Worm (Caenorhabditis elegans) whole organism, L1 larva: ENCODE data around the gene zyg-1.

ENCODE experiments used
- C16A3.4 ChIP-seq: fragments of 150-350 bp; optimal IDR thresholded peaks from 2 replicates; lab custom pipeline; 2014; ENCODE audit warnings: missing biosample characterization, missing genetic modification characterization
- C34B4.2 ChIP-seq: sonication (generic microtip); optimal IDR thresholded peaks from 2 replicates; lab custom pipeline; 2017; ENCODE audit warnings: mild to moderate bottlenecking, missing genetic modification characterization, missing compliant biosample characterization
- F16B12.6 ChIP-seq: fragments of 150-350 bp; optimal IDR thresholded peaks from 2 replicates; lab custom pipeline; 2014; ENCODE audit warnings: missing biosample characterization, missing genetic modification characterization
- aha-1 ChIP-seq: fragments of 150-350 bp; optimal IDR thresholded peaks from 2 replicates; lab custom pipeline; 2014; ENCODE audit warnings: missing biosample characterization, missing genetic modification characterization
- aly-2 ChIP-seq: fragments of 150-350 bp; optimal IDR thresholded peaks from 2 replicates; lab custom pipeline; 2014; ENCODE audit warnings: missing biosample characterization, missing genetic modification characterization
- blmp-1 ChIP-seq: fragments of 150-350 bp; optimal IDR thresholded peaks from 2 replicates; lab custom pipeline; 2014; ENCODE audit warnings: missing biosample characterization, missing genetic modification characterization
- ceh-63 ChIP-seq: fragments of 200-800 bp; sonication (Bioruptor generic); optimal IDR thresholded peaks from 2 replicates; lab custom pipeline; 2018; ENCODE audit warnings: mild to moderate bottlenecking, missing genetic modification characterization, missing compliant biosample characterization
- dpl-1 ChIP-seq, 3 experiments: fragments of 150-350 bp in 2 of 3; sonication (generic microtip) in 1 of 3; optimal IDR thresholded peaks; 2 replicates each; lab custom pipeline; 2014 to 2017; ENCODE audit warnings: missing biosample characterization in 3 of 3, missing genetic modification characterization in 3 of 3, missing genetic modification reagents in 3 of 3
- dsc-1 ChIP-seq: sonication (generic microtip); optimal IDR thresholded peaks from 2 replicates; lab custom pipeline; 2016; ENCODE audit warnings: mild to moderate bottlenecking, missing genetic modification characterization, missing compliant biosample characterization
- efl-1 ChIP-seq, 4 experiments: fragments of 150-350 bp; optimal IDR thresholded peaks in 3 of 4; peaks in 1 of 4; 1 replicate in 1 of 4; 2 replicates in 3 of 4; lab custom pipeline; 2014; ENCODE audit warnings: missing biosample characterization in 2 of 4, missing genetic modification characterization in 2 of 4, missing genetic modification reagents in 2 of 4
- egl-13 ChIP-seq: sonication (generic microtip); optimal IDR thresholded peaks from 2 replicates; lab custom pipeline; 2016; ENCODE audit warnings: missing genotype, missing genetic modification reagents, missing genetic modification characterization, missing compliant biosample characterization
- egl-27 ChIP-seq, 2 experiments: fragments of 150-350 bp in 1 of 2; sonication (generic microtip); optimal IDR thresholded peaks; 3 replicates each; lab custom pipeline; 2017 to 2018; ENCODE audit warnings: missing biosample characterization in 2 of 2, missing genetic modification characterization in 2 of 2, missing genetic modification reagents in 2 of 2
- elt-2 ChIP-seq: sonication (generic microtip); optimal IDR thresholded peaks from 2 replicates; lab custom pipeline; 2016; ENCODE audit warnings: missing genetic modification characterization, mild to moderate bottlenecking, inconsistent platforms, missing compliant biosample characterization, missing genetic modification reagents
- fkh-10 ChIP-seq: sonication (generic microtip); optimal IDR thresholded peaks from 2 replicates; lab custom pipeline; 2017; ENCODE audit warnings: missing biosample characterization, missing genetic modification reagents, missing genetic modification characterization
- fkh-8 ChIP-seq: sonication (generic microtip); optimal IDR thresholded peaks from 2 replicates; lab custom pipeline; 2016; ENCODE audit warnings: mild to moderate bottlenecking, missing genetic modification characterization, missing compliant biosample characterization
- grh-1 ChIP-seq: fragments of 200-800 bp; sonication (Bioruptor generic); IDR thresholded peaks from 2 replicates; pipeline ENCODE4 v1.3.6; 2022; ENCODE audit warnings: missing genetic modification reagents, missing genetic modification characterization, missing compliant biosample characterization
- hlh-17 ChIP-seq: fragments of 200-800 bp; sonication (Bioruptor generic); optimal IDR thresholded peaks from 2 replicates; lab custom pipeline; 2018; ENCODE audit warnings: missing genetic modification characterization, mild to moderate bottlenecking, missing compliant biosample characterization, moderate library complexity, borderline replicate concordance
- irx-1 ChIP-seq: sonication (generic microtip); optimal IDR thresholded peaks from 2 replicates; lab custom pipeline; 2016; ENCODE audit warnings: missing genetic modification characterization, missing compliant biosample characterization
- jun-1 ChIP-seq: fragments of 150-350 bp; optimal IDR thresholded peaks from 2 replicates; lab custom pipeline; 2014; ENCODE audit warnings: missing biosample characterization, missing genetic modification reagents, missing genetic modification characterization
- lin-13 ChIP-seq: fragments of 150-350 bp; optimal IDR thresholded peaks from 2 replicates; lab custom pipeline; 2014; ENCODE audit warnings: missing biosample characterization, missing genetic modification reagents, missing genetic modification characterization
- lin-14 ChIP-seq: fragments of 200-800 bp; sonication (Bioruptor generic); optimal IDR thresholded peaks from 2 replicates; lab custom pipeline; 2018; ENCODE audit warnings: mild to moderate bottlenecking, missing genetic modification characterization, moderate library complexity, missing compliant biosample characterization
- lin-15B ChIP-seq: fragments of 150-350 bp; sonication (generic microtip); optimal IDR thresholded peaks from 3 replicates; lab custom pipeline; 2014; ENCODE audit warnings: missing biosample characterization, missing genetic modification characterization
- lin-35 ChIP-seq, 2 experiments: fragments of 150-350 bp; optimal IDR thresholded peaks; 2 replicates each; lab custom pipeline; 2014; ENCODE audit warnings: missing biosample characterization in 2 of 2, missing genetic modification characterization in 2 of 2, missing genetic modification reagents in 2 of 2
- lin-39 ChIP-seq: fragments of 150-350 bp; optimal IDR thresholded peaks from 2 replicates; lab custom pipeline; 2014; ENCODE audit warnings: missing biosample characterization, missing genetic modification reagents, missing genetic modification characterization
- lir-3 ChIP-seq: sonication (generic microtip); optimal IDR thresholded peaks from 2 replicates; lab custom pipeline; 2016; ENCODE audit warnings: mild to moderate bottlenecking, missing genetic modification characterization, moderate library complexity, missing compliant biosample characterization; ENCODE audit not compliant: poor library complexity
- lsy-2 ChIP-seq, 2 experiments: fragments of 150-350 bp; optimal IDR thresholded peaks; 2 replicates each; lab custom pipeline; 2014; ENCODE audit warnings: missing biosample characterization in 2 of 2, missing genetic modification characterization in 2 of 2
- mab-9 ChIP-seq: fragments of 200-800 bp; sonication (Bioruptor generic); IDR thresholded peaks from 2 replicates; pipeline ENCODE4 v1.3.6; 2022; ENCODE audit warnings: missing genetic modification reagents, missing genetic modification characterization, missing compliant biosample characterization
- mdl-1 ChIP-seq, 2 experiments: fragments of 150-350 bp; optimal IDR thresholded peaks; 2 replicates each; lab custom pipeline; 2014 to 2017; ENCODE audit warnings: missing biosample characterization in 2 of 2, missing genetic modification characterization in 2 of 2, inconsistent platforms in 1 of 2
- mef-2 ChIP-seq: fragments of 150-350 bp; optimal IDR thresholded peaks from 2 replicates; lab custom pipeline; 2014; ENCODE audit warnings: missing biosample characterization, missing genetic modification characterization
- mep-1 ChIP-seq: fragments of 150-350 bp; optimal IDR thresholded peaks from 2 replicates; lab custom pipeline; 2014; ENCODE audit warnings: missing biosample characterization, missing genetic modification characterization
- nhr-12 ChIP-seq: sonication (generic microtip); optimal IDR thresholded peaks from 2 replicates; lab custom pipeline; 2017; ENCODE audit warnings: missing biosample characterization, missing genetic modification characterization
- nhr-19 ChIP-seq: fragments of 200-800 bp; sonication (Bioruptor generic); conservative IDR thresholded peaks from 2 replicates; pipeline ENCODE4 v1.3.6; 2022; ENCODE audit warnings: missing genetic modification characterization, missing compliant biosample characterization
- nhr-20 ChIP-seq: sonication (generic microtip); optimal IDR thresholded peaks from 2 replicates; lab custom pipeline; 2016; ENCODE audit warnings: mild to moderate bottlenecking, missing genetic modification characterization, missing compliant biosample characterization
- nhr-237 ChIP-seq: fragments of 150-350 bp; optimal IDR thresholded peaks from 2 replicates; lab custom pipeline; 2014; ENCODE audit warnings: missing biosample characterization, missing genetic modification characterization
- nhr-28 ChIP-seq: fragments of 150-350 bp; optimal IDR thresholded peaks from 2 replicates; lab custom pipeline; 2014; ENCODE audit warnings: missing biosample characterization, missing genetic modification characterization
- nhr-77 ChIP-seq: fragments of 150-350 bp; optimal IDR thresholded peaks from 2 replicates; lab custom pipeline; 2014; ENCODE audit warnings: missing biosample characterization, missing genetic modification characterization
- pag-3 ChIP-seq: sonication (generic microtip); optimal IDR thresholded peaks from 2 replicates; lab custom pipeline; 2017; ENCODE audit warnings: missing genetic modification characterization, mild to moderate bottlenecking, missing compliant biosample characterization, antibody characterized with exemption, borderline replicate concordance; ENCODE audit not compliant: insufficient read depth
- rnt-1 ChIP-seq: sonication (generic microtip); optimal IDR thresholded peaks from 2 replicates; lab custom pipeline; 2016; ENCODE audit warnings: mild to moderate bottlenecking, missing genetic modification characterization, moderate library complexity, missing compliant biosample characterization
- skn-1 ChIP-seq: fragments of 150-350 bp; optimal IDR thresholded peaks from 2 replicates; lab custom pipeline; 2014; ENCODE audit warnings: missing biosample characterization, missing genetic modification characterization
- snu-23 ChIP-seq: sonication (generic microtip); optimal IDR thresholded peaks from 2 replicates; lab custom pipeline; 2016; ENCODE audit warnings: missing genetic modification characterization, missing compliant biosample characterization
- sptf-1 ChIP-seq: fragments of 150-350 bp; optimal IDR thresholded peaks from 2 replicates; lab custom pipeline; 2014; ENCODE audit warnings: missing biosample characterization, missing genetic modification characterization
- swsn-7 ChIP-seq: sonication (generic microtip); optimal IDR thresholded peaks from 2 replicates; lab custom pipeline; 2016; ENCODE audit warnings: missing genetic modification characterization, missing compliant biosample characterization
- unc-130 ChIP-seq: fragments of 150-350 bp; optimal IDR thresholded peaks from 2 replicates; lab custom pipeline; 2017; ENCODE audit warnings: missing biosample characterization, missing genetic modification characterization, inconsistent platforms
- unc-86 ChIP-seq: sonication (generic microtip); optimal IDR thresholded peaks from 2 replicates; lab custom pipeline; 2016; ENCODE audit warnings: missing genetic modification characterization, missing compliant biosample characterization
- unc-98 ChIP-seq: fragments of 200-800 bp; sonication (Bioruptor generic); IDR thresholded peaks from 2 replicates; pipeline ENCODE4 v1.3.6; 2022; ENCODE audit warnings: missing genetic modification characterization, missing compliant biosample characterization
- xbp-1 ChIP-seq: sonication (generic microtip); optimal IDR thresholded peaks from 2 replicates; lab custom pipeline; 2016; ENCODE audit warnings: missing genetic modification characterization, missing compliant biosample characterization
- zip-4 ChIP-seq: fragments of 200-800 bp; sonication (Bioruptor generic); optimal IDR thresholded peaks from 2 replicates; lab custom pipeline; 2018; ENCODE audit warnings: mild to moderate bottlenecking, missing genetic modification characterization, moderate library complexity, missing compliant biosample characterization

The zyg-1 gene

DNA sequence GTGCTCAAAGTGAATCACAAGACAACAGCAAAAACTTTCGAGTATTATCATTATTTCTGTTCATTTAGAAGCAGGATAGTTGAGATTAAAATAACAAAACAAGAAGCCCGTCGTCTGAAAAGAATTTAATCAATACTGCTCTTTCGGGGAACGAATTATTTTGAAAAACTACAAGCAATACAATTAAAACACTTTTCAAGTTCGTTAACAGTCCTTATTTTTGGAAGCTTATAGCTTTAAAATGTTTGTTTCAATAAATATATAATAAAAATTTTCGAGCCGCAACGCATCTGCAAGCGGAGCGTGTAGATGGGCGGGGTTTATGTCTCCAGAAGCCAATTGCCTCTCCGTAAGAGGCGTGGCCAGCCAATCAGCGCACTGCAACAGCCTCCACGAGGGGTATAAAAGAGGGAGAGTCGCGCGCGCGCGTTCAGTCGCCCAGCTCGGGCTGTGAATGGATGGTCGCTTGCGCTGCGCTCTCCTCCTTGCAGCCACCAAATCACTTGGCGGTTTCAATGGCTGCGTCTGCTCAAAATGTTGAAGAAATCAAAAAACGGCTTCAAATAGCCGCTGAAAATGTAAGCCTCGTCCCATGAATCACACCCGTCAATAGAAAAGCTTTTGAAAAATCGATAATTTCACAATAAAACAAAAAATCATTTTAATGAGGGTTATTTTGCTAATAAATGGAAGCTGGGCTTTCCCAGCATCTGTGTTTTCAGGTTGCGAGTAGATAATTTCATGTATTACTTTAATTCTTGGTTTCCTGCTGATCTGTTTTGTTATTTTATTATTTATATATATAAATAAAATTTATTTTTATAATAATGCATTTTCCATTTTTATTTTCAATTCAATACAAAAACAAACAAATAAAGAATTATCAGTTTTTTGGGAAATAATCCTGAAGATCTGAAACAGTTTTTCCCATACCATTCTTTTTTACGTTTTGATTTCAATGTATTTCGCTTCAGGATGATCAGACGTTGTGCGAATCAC, 11.5 kb downstream of the zyg-1 start, which contains the start of the genes ift-43 and mdt-26 (continued):
- TF ChIP-seq lin-15B (tag; lab: Kevin White, UChicago) (peak; percentile 67), snu-23 (GFP tag; lab: Kevin White, UChicago) (peak; percentile 93), mdl-1 (tag; optimal IDR thresholded peaks at IDR 0.05; lab: Kevin White, UChicago) (peak in 1 of 2 experiments; percentile 78)

DNA sequence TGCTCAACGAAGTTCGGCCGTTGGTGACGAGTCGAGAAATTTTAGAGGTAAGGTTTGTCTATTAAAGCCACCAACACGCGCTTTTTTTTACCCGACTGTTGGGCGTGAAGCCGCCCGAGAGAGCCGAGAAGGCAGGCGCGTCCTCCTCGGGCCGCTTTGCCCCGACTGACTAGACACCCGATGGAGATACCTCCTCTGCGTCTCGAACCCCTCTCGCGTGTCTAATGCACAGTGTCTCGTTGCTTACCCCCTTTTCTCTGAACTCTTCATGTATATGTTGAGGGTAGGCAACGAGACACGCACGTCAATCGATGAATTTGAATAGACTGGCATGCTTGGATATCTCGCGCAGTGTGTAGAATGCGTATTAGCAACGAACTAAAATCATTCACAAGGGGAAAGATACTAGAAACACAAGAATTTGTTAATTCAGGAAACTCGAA, 12.2 kb downstream of the zyg-1 start:
- TF ChIP-seq mep-1: peak; percentile 67
- TF ChIP-seq lir-3 (tag; lab: Kevin White, UChicago): peak; percentile 35
- peak; percentile 75 to 77 for TF ChIP-seq lin-35 (GFP tag; optimal IDR thresholded peaks at IDR 0.05; lab: Kevin White, UChicago)
- peak; percentile 60 for TF ChIP-seq skn-1 (tag; lab: Kevin White, UChicago)
- TF ChIP-seq elt-2 (tag; lab: Kevin White, UChicago): peak; percentile 80
- peak; percentile 87 for TF ChIP-seq nhr-20 (tag; lab: Kevin White, UChicago)
- TF ChIP-seq lsy-2 (tag; optimal IDR thresholded peaks at IDR 0.05; lab: Kevin White, UChicago): peak; percentile 77 to 88
- TF ChIP-seq swsn-7 (tag; lab: Kevin White, UChicago): peak; percentile 92
- TF ChIP-seq unc-86 (tag; lab: Kevin White, UChicago): peak; percentile 83
- peak; percentile 31 for TF ChIP-seq F16B12.6 (tag; lab: Kevin White, UChicago)
- peak; percentile 71 for TF ChIP-seq mab-9
- peak; percentile 47 for TF ChIP-seq nhr-237 (tag; lab: Kevin White, UChicago)
- TF ChIP-seq ceh-63 (GFP tag; lab: Kevin White, UChicago): no peak
- no peak for TF ChIP-seq unc-98 (GFP tag; lab: Robert Waterston, UW)
- no peak for TF ChIP-seq hlh-17
- peak; percentile 79 for TF ChIP-seq rnt-1
- TF ChIP-seq fkh-8: peak; percentile 92
- no peak for TF ChIP-seq nhr-12 (tag; lab: Kevin White, UChicago)
- TF ChIP-seq efl-1 (optimal IDR thresholded peaks at IDR 0.05; lab: Kevin White, UChicago): peak; percentile 74 to 76
- peak; percentile 54 to 93 for TF ChIP-seq efl-1 (GFP tag; optimal IDR thresholded peaks at IDR 0.05 in 1 of 2; lab: Kevin White, UChicago)
- peak; percentile 62 for TF ChIP-seq jun-1 (tag; lab: Kevin White, UChicago)
- no peak for TF ChIP-seq nhr-28 (tag; lab: Kevin White, UChicago)
- peak; percentile 66 for TF ChIP-seq fkh-10 (GFP tag; lab: Kevin White, UChicago)
- TF ChIP-seq zip-4 (GFP tag; lab: Kevin White, UChicago): peak; percentile 45
- peak; percentile 78 for TF ChIP-seq egl-13
- TF ChIP-seq unc-130: peak; percentile 5
- TF ChIP-seq dpl-1 (GFP tag; optimal IDR thresholded peaks at IDR 0.05; lab: Kevin White, UChicago): peak; percentile 34 to 62 (median 48)
- no peak for TF ChIP-seq aha-1 (tag; lab: Kevin White, UChicago)
- TF ChIP-seq C34B4.2 (tag; lab: Kevin White, UChicago): no peak
- TF ChIP-seq nhr-19 (GFP tag; lab: Robert Waterston, UW): peak; percentile 84
- TF ChIP-seq lin-14 (GFP tag; lab: Kevin White, UChicago): peak; percentile 88
- TF ChIP-seq dsc-1 (tag; lab: Kevin White, UChicago): peak; percentile 76
- TF ChIP-seq sptf-1 (tag; lab: Kevin White, UChicago): no peak
- TF ChIP-seq grh-1: peak; percentile 73
- TF ChIP-seq egl-27 (tag; optimal IDR thresholded peaks at IDR 0.05; lab: Kevin White, UChicago): peak in 1 of 2 experiments; percentile 2
- TF ChIP-seq blmp-1 (tag; lab: Kevin White, UChicago): peak; percentile 47
- TF ChIP-seq pag-3 (tag; lab: Kevin White, UChicago): no peak
- no peak for TF ChIP-seq lin-15B (tag; lab: Kevin White, UChicago)
- no peak for TF ChIP-seq lin-39
- TF ChIP-seq mef-2: peak; percentile 76
- peak; percentile 82 for TF ChIP-seq xbp-1
- TF ChIP-seq lin-13: peak; percentile 73
- peak; percentile 23 for TF ChIP-seq irx-1
- TF ChIP-seq C16A3.4: peak; percentile 85
- TF ChIP-seq nhr-77 (tag; lab: Kevin White, UChicago): peak; percentile 83
- peak; percentile 66 for TF ChIP-seq aly-2 (tag; lab: Kevin White, UChicago)
